Fruit fly (Drosophila melanogaster) whole organism, embryonic: ENCODE measurements around the gene CG13457.

ENCODE experiments used
- CG10959 ChIP-seq: fragments of 200-800 bp; sonication (Bioruptor generic); IDR thresholded peaks from 2 replicates; pipeline ENCODE4 v1.3.6; 2022; ENCODE audit warnings: missing biosample characterization, missing genetic modification characterization
- CG12104 ChIP-seq: fragments of 200-800 bp; sonication (Bioruptor generic); optimal IDR thresholded peaks from 3 replicates; lab custom pipeline; 2016; ENCODE audit warnings: missing biosample characterization, missing genetic modification characterization
- CG12299 ChIP-seq: fragments of 200-800 bp; sonication (Bioruptor generic); optimal IDR thresholded peaks from 2 replicates; lab custom pipeline; 2018; ENCODE audit warnings: missing biosample characterization, mild to moderate bottlenecking, missing genetic modification characterization
- CG17361 ChIP-seq: fragments of 200-800 bp; sonication (Bioruptor generic); IDR thresholded peaks from 3 replicates; pipeline ENCODE4 v1.3.6; 2022; ENCODE audit warnings: missing biosample characterization, missing genetic modification characterization
- CG18011 ChIP-seq: fragments of 200-800 bp; sonication (Bioruptor generic); optimal IDR thresholded peaks from 2 replicates; lab custom pipeline; 2017; ENCODE audit warnings: missing biosample characterization, missing genetic modification characterization, mild to moderate bottlenecking, moderate library complexity, missing genotype
- CG31388 ChIP-seq: fragments of 200-800 bp; sonication (Bioruptor generic); optimal IDR thresholded peaks from 2 replicates; lab custom pipeline; 2016; ENCODE audit warnings: missing biosample characterization, missing genetic modification characterization
- CG3281 ChIP-seq: fragments of 200-800 bp; sonication (Bioruptor generic); optimal IDR thresholded peaks from 3 replicates; lab custom pipeline; 2017; ENCODE audit warnings: missing biosample characterization, mild to moderate bottlenecking, missing genetic modification characterization
- CG4424 ChIP-seq: fragments of 200-800 bp; sonication (Bioruptor generic); optimal IDR thresholded peaks from 3 replicates; lab custom pipeline; 2016; ENCODE audit warnings: missing biosample characterization, missing genetic modification characterization
- CG5245 ChIP-seq: fragments of 200-800 bp; sonication (Bioruptor generic); optimal IDR thresholded peaks from 3 replicates; lab custom pipeline; 2016; ENCODE audit warnings: missing biosample characterization, missing genetic modification characterization
- CG5953 ChIP-seq: fragments of 200-800 bp; sonication (Bioruptor generic); IDR thresholded peaks from 2 replicates; pipeline ENCODE4 v1.3.6; 2022; ENCODE audit warnings: missing biosample characterization, missing genetic modification characterization
- CG6175 ChIP-seq: fragments of 200-800 bp; sonication (Bioruptor generic); IDR thresholded peaks from 3 replicates; pipeline ENCODE4 v1.3.6; 2022; ENCODE audit warnings: missing biosample characterization, missing genetic modification characterization
- CG6765 ChIP-seq: fragments of 200-800 bp; sonication (Bioruptor generic); optimal IDR thresholded peaks from 3 replicates; lab custom pipeline; 2017; ENCODE audit warnings: missing biosample characterization, mild to moderate bottlenecking, missing genetic modification characterization
- CG6813 ChIP-seq: fragments of 200-800 bp; sonication (Bioruptor generic); optimal IDR thresholded peaks from 2 replicates; lab custom pipeline; 2017; ENCODE audit warnings: missing biosample characterization, missing genetic modification characterization, mild to moderate bottlenecking, moderate library complexity, missing genetic modification reagents
- CG7928 ChIP-seq: fragments of 200-800 bp; sonication (Bioruptor generic); optimal IDR thresholded peaks from 2 replicates; lab custom pipeline; 2017; ENCODE audit warnings: missing biosample characterization, mild to moderate bottlenecking, missing genetic modification characterization
- CG7987 ChIP-seq: fragments of 200-800 bp; sonication (Bioruptor generic); optimal IDR thresholded peaks from 2 replicates; lab custom pipeline; 2018; ENCODE audit warnings: missing biosample characterization, mild to moderate bottlenecking, missing genetic modification characterization, moderate library complexity
- Chrac-16 ChIP-seq: fragments of 200-800 bp; sonication (Bioruptor generic); optimal IDR thresholded peaks from 3 replicates; lab custom pipeline; 2016; ENCODE audit warnings: missing biosample characterization, missing genetic modification characterization
- D ChIP-seq, 2 experiments: fragments of 200-800 bp in 1 of 2; fragments of >200 bp in 1 of 2; sonication (Bioruptor generic) in 1 of 2; optimal IDR thresholded peaks; 2 replicates in 1 of 2; 3 replicates in 1 of 2; lab custom pipeline; 2017; ENCODE audit warnings: mild to moderate bottlenecking in 1 of 2, missing biosample characterization in 1 of 2, missing genetic modification characterization in 1 of 2, missing genetic modification reagents in 1 of 2
- Dip3 ChIP-seq: fragments of 200-800 bp; sonication (Bioruptor generic); optimal IDR thresholded peaks from 3 replicates; lab custom pipeline; 2016; ENCODE audit warnings: missing biosample characterization, missing genetic modification characterization
- Doc2 ChIP-seq: fragments of 200-800 bp; sonication (Bioruptor generic); IDR thresholded peaks from 2 replicates; pipeline ENCODE4 v1.3.6; 2022; ENCODE audit warnings: missing biosample characterization, missing genetic modification characterization
- Gug ChIP-seq: fragments of 200-800 bp; sonication (Bioruptor generic); IDR thresholded peaks from 4 replicates; pipeline ENCODE4 v1.3.6; 2022; ENCODE audit warnings: missing biosample characterization, missing genetic modification characterization
- HLH54F ChIP-seq: fragments of 200-800 bp; sonication (Bioruptor generic); optimal IDR thresholded peaks from 3 replicates; lab custom pipeline; 2016; ENCODE audit warnings: missing biosample characterization, missing genetic modification characterization
- Hr39 ChIP-seq: fragments of >200 bp; optimal IDR thresholded peaks from 2 replicates; lab custom pipeline; 2017
- NFAT ChIP-seq: fragments of 200-800 bp; sonication (Bioruptor generic); IDR thresholded peaks from 2 replicates; pipeline ENCODE4 v1.3.6; 2022; ENCODE audit warnings: missing biosample characterization, missing genetic modification characterization
- Pdp1 ChIP-seq, 2 experiments: fragments of 200-800 bp; sonication (Bioruptor generic); optimal IDR thresholded peaks; 3 replicates each; lab custom pipeline; 2016; ENCODE audit warnings: missing biosample characterization in 2 of 2, missing genetic modification characterization in 2 of 2, mild to moderate bottlenecking in 1 of 2, moderate library complexity in 1 of 2
- Sox100B ChIP-seq: fragments of 200-800 bp; sonication (Bioruptor generic); optimal IDR thresholded peaks from 3 replicates; lab custom pipeline; 2018; ENCODE audit warnings: missing biosample characterization, mild to moderate bottlenecking, missing genetic modification characterization
- Sry-δ ChIP-seq: fragments of 200-800 bp; sonication (Bioruptor generic); optimal IDR thresholded peaks from 2 replicates; lab custom pipeline; 2016; ENCODE audit warnings: missing biosample characterization, missing genetic modification characterization
- Ssrp ChIP-seq: fragments of 200-800 bp; sonication (Bioruptor generic); optimal IDR thresholded peaks from 2 replicates; lab custom pipeline; 2018; ENCODE audit warnings: missing biosample characterization, mild to moderate bottlenecking, missing genetic modification characterization, moderate library complexity
- aop ChIP-seq: fragments of 200-800 bp; sonication (Bioruptor generic); IDR thresholded peaks from 2 replicates; pipeline ENCODE4 v1.3.6; 2022; ENCODE audit warnings: missing biosample characterization, missing genetic modification characterization
- ci ChIP-seq: fragments of 200-800 bp; sonication (Bioruptor generic); IDR thresholded peaks from 3 replicates; pipeline ENCODE4 v1.3.6; 2022; ENCODE audit warnings: missing biosample characterization, missing genetic modification characterization
- dimm ChIP-seq: fragments of 200-800 bp; sonication (Bioruptor generic); IDR thresholded peaks from 2 replicates; pipeline ENCODE4 v1.3.6; 2022; ENCODE audit warnings: missing biosample characterization, missing genetic modification characterization
- disco-r ChIP-seq: fragments of 200-800 bp; sonication (Bioruptor generic); optimal IDR thresholded peaks from 2 replicates; lab custom pipeline; 2016; ENCODE audit warnings: missing biosample characterization, missing genetic modification characterization
- fd102C ChIP-seq: fragments of 200-800 bp; sonication (Bioruptor generic); optimal IDR thresholded peaks from 2 replicates; lab custom pipeline; 2018; ENCODE audit warnings: missing biosample characterization, mild to moderate bottlenecking, missing genetic modification characterization, moderate library complexity
- gsb ChIP-seq: fragments of 200-800 bp; sonication (Bioruptor generic); IDR thresholded peaks from 2 replicates; pipeline ENCODE4 v1.3.6; 2022; ENCODE audit warnings: missing biosample characterization, missing genetic modification characterization
- lov ChIP-seq, 2 experiments: fragments of 200-800 bp in 1 of 2; fragments of >200 bp in 1 of 2; sonication (Bioruptor generic) in 1 of 2; IDR thresholded peaks in 1 of 2; optimal IDR thresholded peaks in 1 of 2; 2 replicates in 1 of 2; 3 replicates in 1 of 2; pipeline versions ENCODE4 v1.3.6 to Lab custom; 2017 to 2022; ENCODE audit warnings: missing biosample characterization in 1 of 2, missing genetic modification characterization in 1 of 2
- nau ChIP-seq: fragments of 200-800 bp; sonication (Bioruptor generic); optimal IDR thresholded peaks from 3 replicates; lab custom pipeline; 2017; ENCODE audit warnings: missing biosample characterization, mild to moderate bottlenecking, missing genetic modification characterization, missing genetic modification reagents
- nmo ChIP-seq: fragments of 200-800 bp; sonication (Bioruptor generic); optimal IDR thresholded peaks from 2 replicates; lab custom pipeline; 2018; ENCODE audit warnings: missing biosample characterization, mild to moderate bottlenecking, missing genetic modification characterization, moderate library complexity
- p53 ChIP-seq: fragments of 200-800 bp; sonication (Bioruptor generic); optimal IDR thresholded peaks from 2 replicates; lab custom pipeline; 2016; ENCODE audit warnings: missing biosample characterization, missing genetic modification characterization
- pfk ChIP-seq: fragments of 200-800 bp; sonication (Bioruptor generic); optimal IDR thresholded peaks from 2 replicates; lab custom pipeline; 2018; ENCODE audit warnings: missing biosample characterization, mild to moderate bottlenecking, missing genetic modification characterization, moderate library complexity
- pita ChIP-seq: fragments of 200-800 bp; sonication (Bioruptor generic); optimal IDR thresholded peaks from 2 replicates; lab custom pipeline; 2017; ENCODE audit warnings: missing biosample characterization, mild to moderate bottlenecking, missing genetic modification characterization
- schlank ChIP-seq: fragments of 200-800 bp; sonication (Bioruptor generic); optimal IDR thresholded peaks from 2 replicates; lab custom pipeline; 2018; ENCODE audit warnings: missing biosample characterization, mild to moderate bottlenecking, missing genetic modification characterization
- sens ChIP-seq: fragments of 200-800 bp; sonication (Bioruptor generic); peaks from one replicate; lab custom pipeline; 2016; ENCODE audit warnings: missing biosample characterization, missing genetic modification characterization
- tap ChIP-seq: fragments of 200-800 bp; optimal IDR thresholded peaks from 3 replicates; lab custom pipeline; 2019; ENCODE audit warnings: missing biosample characterization, mild to moderate bottlenecking, missing genetic modification characterization, moderate library complexity
- tio ChIP-seq: fragments of 200-800 bp; sonication (Bioruptor generic); optimal IDR thresholded peaks from 2 replicates; lab custom pipeline; 2017; ENCODE audit warnings: missing biosample characterization, missing genetic modification characterization, inconsistent platforms
- unpg ChIP-seq: fragments of 200-800 bp; sonication (Bioruptor generic); optimal IDR thresholded peaks from 3 replicates; lab custom pipeline; 2018; ENCODE audit warnings: missing biosample characterization, mild to moderate bottlenecking, missing genetic modification characterization, moderate library complexity
- vvl ChIP-seq: fragments of 200-800 bp; sonication (Bioruptor generic); IDR thresholded peaks from 2 replicates; pipeline ENCODE4 v1.3.6; 2022; ENCODE audit warnings: missing biosample characterization, missing genetic modification characterization

CG13457 gene

DNA sequence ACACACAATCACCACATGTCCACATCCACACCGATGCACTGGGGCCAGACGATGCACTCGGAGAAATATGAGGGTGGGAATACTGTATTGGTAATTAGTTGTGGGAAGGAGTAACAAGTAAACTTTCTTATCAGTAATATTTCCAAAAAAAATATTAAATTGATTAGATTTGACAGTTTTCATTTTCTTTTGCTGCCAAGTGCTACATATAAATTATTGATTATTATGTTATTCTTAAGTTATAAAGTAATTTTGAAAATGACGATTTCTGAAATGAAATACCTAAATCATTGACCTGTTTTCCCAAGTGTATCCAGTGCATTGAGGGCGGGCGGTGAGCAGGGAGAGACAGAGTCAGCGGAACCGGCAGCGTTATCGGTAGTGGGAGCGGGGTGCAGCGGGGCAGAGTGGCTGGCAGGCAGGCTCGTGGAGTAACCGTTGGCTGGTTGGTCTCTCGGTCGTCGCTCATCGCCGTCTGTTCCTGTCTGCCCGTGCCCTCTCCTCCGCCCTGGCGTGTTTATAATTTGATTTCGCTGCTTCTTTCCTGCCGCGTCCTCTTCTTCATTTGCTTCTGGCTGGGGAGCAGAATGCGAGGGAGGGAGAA lies 23.3 kb downstream of the CG13457 start (continued):
- no peak for TF ChIP-seq CG31388
- no peak for TF ChIP-seq nau
- TF ChIP-seq HLH54F (GFP tag; lab: Kevin White, UChicago) = no peak
- TF ChIP-seq Dip3 (GFP tag; lab: Kevin White, UChicago) = no peak
- TF ChIP-seq Doc2 = no peak
- TF ChIP-seq CG5953 (GFP tag; lab: Robert Waterston, UW) = no peak
- peak; percentile 65 for TF ChIP-seq Ssrp (tag; lab: Kevin White, UChicago)
- TF ChIP-seq tio (GFP tag; lab: Kevin White, UChicago) = peak; percentile 56
- TF ChIP-seq pita = no peak
- TF ChIP-seq tap (tag; lab: Kevin White, UChicago) = peak; percentile 32
- peak; percentile 54 for TF ChIP-seq unpg (GFP tag; lab: Kevin White, UChicago)
- TF ChIP-seq vvl (GFP tag; lab: Robert Waterston, UW) = peak; percentile 74
- no peak for TF ChIP-seq CG6175 (GFP tag; lab: Robert Waterston, UW)
- TF ChIP-seq CG6765 = no peak
- TF ChIP-seq Hr39 (lab: Kevin White, UChicago) = no peak
- TF ChIP-seq CG7987 (GFP tag; lab: Kevin White, UChicago) = no peak
- TF ChIP-seq ci (GFP tag; lab: Robert Waterston, UW) = peak; percentile 36; the same call in 1 of the 3 replicates
- TF ChIP-seq D (optimal IDR thresholded peaks at IDR 0.05; lab: Kevin White, UChicago) = no peak
- peak; percentile 72 for TF ChIP-seq D (GFP tag; optimal IDR thresholded peaks at IDR 0.05; lab: Kevin White, UChicago)
- TF ChIP-seq dimm (GFP tag; lab: Robert Waterston, UW) = 0 out of 2 replicates have a peak, but pooled peaks have one; percentile 24
- peak; percentile 43 for TF ChIP-seq Chrac-16 (GFP tag; lab: Kevin White, UChicago)
- no peak for TF ChIP-seq CG12104 (GFP tag; lab: Kevin White, UChicago)
- peak; percentile 44 for TF ChIP-seq CG3281 (GFP tag; lab: Kevin White, UChicago)
- peak in 1 of 2 experiments; percentile 41 for TF ChIP-seq Pdp1 (GFP tag; optimal IDR thresholded peaks at IDR 0.05; lab: Kevin White, UChicago)
- peak; percentile 62 for TF ChIP-seq CG4424 (GFP tag; lab: Kevin White, UChicago)
- TF ChIP-seq NFAT (GFP tag; lab: Robert Waterston, UW) = no peak
- no peak for TF ChIP-seq CG18011 (GFP tag; lab: Kevin White, UChicago)
- TF ChIP-seq Gug (GFP tag; lab: Robert Waterston, UW) = peak; percentile 5; the same call in 1 of the 4 replicates
- no peak for TF ChIP-seq fd102C (GFP tag; lab: Kevin White, UChicago)
- TF ChIP-seq Sry-δ = no peak
- TF ChIP-seq Sox100B = peak; percentile 75
- peak; percentile 28 for TF ChIP-seq CG5245 (GFP tag; lab: Kevin White, UChicago)
- TF ChIP-seq CG7928 (GFP tag; lab: Kevin White, UChicago) = no peak
- no peak for TF ChIP-seq schlank (tag; lab: Kevin White, UChicago)
- TF ChIP-seq CG12299 (tag; lab: Kevin White, UChicago) = no peak
- TF ChIP-seq pfk = no peak
- peak; percentile 80 for TF ChIP-seq nmo (GFP tag; lab: Kevin White, UChicago)
- peak; percentile 81 for TF ChIP-seq sens (GFP tag; lab: Kevin White, UChicago)
- no peak for TF ChIP-seq disco-r (GFP tag; lab: Kevin White, UChicago)
- TF ChIP-seq aop (GFP tag; lab: Robert Waterston, UW) = no peak
- TF ChIP-seq gsb (GFP tag; lab: Robert Waterston, UW) = no peak
- peak; percentile 89 for TF ChIP-seq CG17361
- no peak for TF ChIP-seq p53
- TF ChIP-seq CG6813 = peak; percentile 47
- TF ChIP-seq CG10959 (GFP tag; lab: Robert Waterston, UW) = 0 out of 2 replicates have a peak, but pooled peaks have one; percentile 7
- no peak for TF ChIP-seq lov (optimal IDR thresholded peaks at IDR 0.05; lab: Kevin White, UChicago)
- no peak for TF ChIP-seq lov (GFP tag; IDR thresholded peaks at IDR 0.05; lab: Robert Waterston, UW)
- TF ChIP-seq, all 482 proteins: peak for 144
